Worm (Caenorhabditis elegans) whole organism, L2 larva: ENCODE results near the gene fbxa-95.

ENCODE experiments used
- C34F6.9 ChIP-seq: fragments of 150-350 bp; optimal IDR thresholded peaks from 2 replicates; lab custom pipeline; 2014; ENCODE audit warnings: missing biosample characterization, missing genetic modification characterization
- F13H6.1 ChIP-seq: sonication (generic microtip); optimal IDR thresholded peaks from 2 replicates; lab custom pipeline; 2016; ENCODE audit warnings: missing genetic modification characterization, missing compliant biosample characterization
- R02D3.7 ChIP-seq: fragments of 150-350 bp; optimal IDR thresholded peaks from 2 replicates; lab custom pipeline; 2014; ENCODE audit warnings: missing biosample characterization, missing genetic modification characterization
- Y55F3AM.14 ChIP-seq: fragments of 200-800 bp; sonication (Bioruptor generic); optimal IDR thresholded peaks from 2 replicates; lab custom pipeline; 2018; ENCODE audit warnings: mild to moderate bottlenecking, missing genetic modification characterization, missing compliant biosample characterization
- ZK546.5 ChIP-seq: sonication (generic microtip); optimal IDR thresholded peaks from 2 replicates; lab custom pipeline; 2017; ENCODE audit warnings: missing biosample characterization, missing genetic modification characterization
- alr-1 ChIP-seq: fragments of 150-350 bp; optimal IDR thresholded peaks from 2 replicates; lab custom pipeline; 2014; ENCODE audit warnings: missing biosample characterization, missing genetic modification characterization
- aly-2 ChIP-seq: fragments of 150-350 bp; optimal IDR thresholded peaks from 2 replicates; lab custom pipeline; 2014; ENCODE audit warnings: missing biosample characterization, missing genetic modification characterization
- ama-1 ChIP-seq: fragments of 150-350 bp; optimal IDR thresholded peaks from 2 replicates; lab custom pipeline; 2018; ENCODE audit warnings: inconsistent platforms
- blmp-1 ChIP-seq: sonication (generic microtip); optimal IDR thresholded peaks from 2 replicates; lab custom pipeline; 2017; ENCODE audit warnings: missing genetic modification characterization, mild to moderate bottlenecking, missing compliant biosample characterization, antibody characterized with exemption, moderate library complexity; ENCODE audit not compliant: insufficient read depth
- ceh-82 ChIP-seq: fragments of 150-350 bp; optimal IDR thresholded peaks from 2 replicates; lab custom pipeline; 2014; ENCODE audit warnings: missing biosample characterization, missing genetic modification characterization
- crh-2 ChIP-seq: sonication (generic microtip); optimal IDR thresholded peaks from 2 replicates; lab custom pipeline; 2017; ENCODE audit warnings: missing biosample characterization, missing genetic modification characterization
- dmd-4 ChIP-seq: sonication (generic microtip); optimal IDR thresholded peaks from 2 replicates; lab custom pipeline; 2017; ENCODE audit warnings: missing biosample characterization, missing genetic modification characterization
- elt-1 ChIP-seq: fragments of 150-350 bp; optimal IDR thresholded peaks from 2 replicates; lab custom pipeline; 2014; ENCODE audit warnings: missing biosample characterization, missing genetic modification characterization
- elt-3 ChIP-seq: sonication (generic microtip); optimal IDR thresholded peaks from 2 replicates; lab custom pipeline; 2017; ENCODE audit warnings: missing biosample characterization, missing genetic modification characterization
- fos-1 ChIP-seq: fragments of 150-350 bp; optimal IDR thresholded peaks from 2 replicates; lab custom pipeline; 2014; ENCODE audit warnings: missing biosample characterization, missing genetic modification characterization
- gmeb-1 ChIP-seq: fragments of 150-350 bp; optimal IDR thresholded peaks from 2 replicates; lab custom pipeline; 2014; ENCODE audit warnings: missing biosample characterization, missing genetic modification characterization
- lin-11 ChIP-seq: fragments of 150-350 bp; sonication (generic microtip); optimal IDR thresholded peaks from 2 replicates; lab custom pipeline; 2014; ENCODE audit warnings: missing biosample characterization, missing genetic modification characterization, inconsistent platforms, mixed read lengths
- lin-13 ChIP-seq: fragments of 150-350 bp; optimal IDR thresholded peaks from 2 replicates; lab custom pipeline; 2014; ENCODE audit warnings: missing biosample characterization, missing genetic modification reagents, missing genetic modification characterization
- lin-39 ChIP-seq: fragments of 150-350 bp; optimal IDR thresholded peaks from 2 replicates; lab custom pipeline; 2014; ENCODE audit warnings: missing biosample characterization, missing genetic modification reagents, missing genetic modification characterization
- lsy-2 ChIP-seq, 2 experiments: fragments of 150-350 bp in 1 of 2; sonication (generic microtip) in 1 of 2; optimal IDR thresholded peaks; 2 replicates each; lab custom pipeline; 2014 to 2017; ENCODE audit warnings: missing biosample characterization in 2 of 2, missing genetic modification characterization in 2 of 2
- mab-5 ChIP-seq: fragments of 150-350 bp; optimal IDR thresholded peaks from 2 replicates; lab custom pipeline; 2014; ENCODE audit warnings: missing biosample characterization, missing genetic modification characterization
- mdl-1 ChIP-seq, 2 experiments: fragments of 150-350 bp in 1 of 2; sonication (generic microtip) in 1 of 2; optimal IDR thresholded peaks; 2 replicates each; lab custom pipeline; 2017; ENCODE audit warnings: missing biosample characterization in 2 of 2, missing genetic modification characterization in 2 of 2
- nhr-10 ChIP-seq: sonication (generic microtip); optimal IDR thresholded peaks from 2 replicates; lab custom pipeline; 2017; ENCODE audit warnings: missing biosample characterization, missing genetic modification characterization
- nhr-12 ChIP-seq: fragments of 150-350 bp; optimal IDR thresholded peaks from 2 replicates; lab custom pipeline; 2014; ENCODE audit warnings: missing biosample characterization, missing genetic modification characterization
- nhr-129 ChIP-seq: fragments of 150-350 bp; optimal IDR thresholded peaks from 2 replicates; lab custom pipeline; 2014; ENCODE audit warnings: missing biosample characterization, missing genetic modification characterization
- nhr-25 ChIP-seq: fragments of 150-350 bp; sonication (generic microtip); optimal IDR thresholded peaks from 3 replicates; lab custom pipeline; 2014; ENCODE audit warnings: missing biosample characterization, missing genetic modification characterization
- nhr-6 ChIP-seq: fragments of 150-350 bp; optimal IDR thresholded peaks from 2 replicates; lab custom pipeline; 2014; ENCODE audit warnings: missing biosample characterization, missing genetic modification characterization
- nhr-77 ChIP-seq: fragments of 150-350 bp; optimal IDR thresholded peaks from 2 replicates; lab custom pipeline; 2014; ENCODE audit warnings: missing biosample characterization, missing genetic modification characterization
- peb-1 ChIP-seq: fragments of 150-350 bp; optimal IDR thresholded peaks from 2 replicates; lab custom pipeline; 2014; ENCODE audit warnings: missing biosample characterization, missing genetic modification characterization
- sem-4 ChIP-seq: fragments of 150-350 bp; optimal IDR thresholded peaks from 2 replicates; lab custom pipeline; 2014; ENCODE audit warnings: missing biosample characterization, missing genetic modification reagents, missing genetic modification characterization
- skn-1 ChIP-seq: sonication (generic microtip); optimal IDR thresholded peaks from 2 replicates; lab custom pipeline; 2017; ENCODE audit warnings: missing biosample characterization, missing genetic modification characterization
- sma-3 ChIP-seq: sonication (generic microtip); optimal IDR thresholded peaks from 2 replicates; lab custom pipeline; 2016; ENCODE audit warnings: missing genetic modification reagents, missing genetic modification characterization, missing compliant biosample characterization
- sma-9 ChIP-seq, 2 experiments: fragments of 150-350 bp in 1 of 2; sonication (generic microtip) in 1 of 2; optimal IDR thresholded peaks; 2 replicates each; lab custom pipeline; 2014 to 2016; ENCODE audit warnings: missing genetic modification characterization in 2 of 2, mild to moderate bottlenecking in 1 of 2, missing biosample characterization in 1 of 2, missing compliant biosample characterization in 1 of 2, missing genetic modification reagents in 1 of 2, moderate library complexity in 1 of 2
- unc-39 ChIP-seq: fragments of 150-350 bp; optimal IDR thresholded peaks from 2 replicates; lab custom pipeline; 2014; ENCODE audit warnings: missing biosample characterization, missing genetic modification characterization
- unc-55 ChIP-seq: fragments of 150-350 bp; sonication (generic microtip); optimal IDR thresholded peaks from 3 replicates; lab custom pipeline; 2014; ENCODE audit warnings: missing biosample characterization, missing genetic modification reagents, missing genetic modification characterization
- unc-62 ChIP-seq: fragments of 150-350 bp; optimal IDR thresholded peaks from 2 replicates; lab custom pipeline; 2014; ENCODE audit warnings: missing biosample characterization, missing genetic modification reagents, missing genetic modification characterization
- zag-1 ChIP-seq: fragments of 150-350 bp; optimal IDR thresholded peaks from 2 replicates; lab custom pipeline; 2014; ENCODE audit warnings: missing biosample characterization, missing genetic modification characterization
- ztf-11 ChIP-seq: sonication (generic microtip); optimal IDR thresholded peaks from 2 replicates; lab custom pipeline; 2017; ENCODE audit warnings: missing biosample characterization, missing genetic modification characterization
- ztf-4 ChIP-seq: fragments of 150-350 bp; optimal IDR thresholded peaks from 2 replicates; lab custom pipeline; 2014; ENCODE audit warnings: missing biosample characterization, missing genetic modification characterization

fbxa-95 gene

DNA sequence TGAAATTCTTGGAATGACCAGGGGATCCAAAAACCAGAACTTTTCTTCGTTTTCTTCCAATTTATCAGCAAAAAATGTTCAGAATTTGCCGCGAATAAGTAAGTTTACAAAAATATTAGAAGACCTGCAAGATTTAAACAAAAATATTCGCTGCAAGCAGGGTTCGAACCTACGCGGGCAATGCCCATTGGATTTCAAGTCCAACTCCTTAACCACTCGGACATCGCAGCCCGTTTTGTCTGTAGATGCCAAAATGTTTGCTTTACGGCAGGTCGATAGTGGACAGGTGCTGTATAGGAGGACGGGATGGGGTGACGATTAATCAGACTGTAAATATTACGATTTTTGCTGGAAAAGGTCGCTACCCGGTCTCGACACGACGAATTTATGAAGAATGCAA, 23.5 kb upstream of the fbxa-95 start:
- TF ChIP-seq lin-13 (GFP tag; lab: Kevin White, UChicago) (no peak), ceh-82 (tag; lab: Kevin White, UChicago) (no peak), crh-2 (no peak), nhr-129 (tag; lab: Kevin White, UChicago) (no peak), zag-1 (tag; lab: Kevin White, UChicago) (no peak)

DNA sequence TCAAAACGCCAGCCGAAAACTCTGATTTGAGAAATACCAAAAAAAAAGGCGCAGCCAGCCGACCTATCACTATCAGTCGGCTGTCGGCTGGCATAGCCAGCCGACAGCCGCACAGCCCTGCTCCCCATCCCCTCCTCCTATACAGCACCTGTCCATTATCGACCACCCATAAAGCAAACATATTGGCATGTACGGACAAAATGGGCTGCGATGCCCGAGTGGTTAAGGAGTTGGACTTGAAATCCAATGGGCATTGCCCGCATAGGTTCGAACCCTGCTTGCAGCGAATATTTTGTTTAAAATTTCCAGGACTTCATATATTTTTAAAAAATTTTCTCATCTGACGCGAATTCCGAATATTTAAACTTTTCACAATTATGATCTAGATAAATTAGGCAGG, 20.9 kb upstream of the fbxa-95 start:
- TF ChIP-seq unc-39 (tag; lab: Kevin White, UChicago) (no peak), dmd-4 (no peak), mdl-1 (tag; optimal IDR thresholded peaks at IDR 0.05; lab: Kevin White, UChicago) (no peak), skn-1 (tag; lab: Kevin White, UChicago) (no peak), C34F6.9 (tag; lab: Kevin White, UChicago) (no peak)
- TF ChIP-seq, all 48 proteins: peak for 0

DNA sequence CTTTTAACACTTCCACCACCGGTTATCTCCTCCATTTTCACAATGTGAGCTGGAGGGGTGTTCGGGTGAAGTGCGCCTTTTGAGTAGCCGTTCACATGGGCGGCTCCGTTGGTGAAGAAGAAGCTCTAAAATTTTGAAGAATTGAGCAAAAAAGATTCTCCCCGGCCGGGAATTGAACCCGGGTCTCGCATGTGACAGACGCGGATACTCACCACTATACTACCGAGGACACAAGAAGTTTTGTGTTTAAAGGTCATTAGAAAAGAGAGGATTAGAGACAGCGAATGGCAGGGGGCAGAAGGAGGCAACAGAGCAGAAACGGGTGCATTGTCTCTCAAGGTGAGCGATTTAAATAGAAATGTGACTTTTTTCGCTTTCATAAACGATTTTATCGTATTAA, 19.6 kb upstream of the fbxa-95 start:
- TF ChIP-seq nhr-77 (tag; lab: Kevin White, UChicago) (no peak), mab-5 (tag; lab: Kevin White, UChicago) (no peak), sma-3 (GFP tag; lab: Kevin White, UChicago) (peak; percentile 5), elt-3 (tag; lab: Kevin White, UChicago) (no peak), unc-55 (GFP tag; lab: Kevin White, UChicago) (peak; percentile 13), ama-1 (no peak), Y55F3AM.14 (GFP tag; lab: Kevin White, UChicago) (peak; percentile 33), nhr-12 (no peak), aly-2 (tag; lab: Kevin White, UChicago) (no peak), blmp-1 (tag; lab: Kevin White, UChicago) (no peak), dmd-4 (no peak), ztf-11 (no peak), ZK546.5 (tag; lab: Kevin White, UChicago) (no peak), lin-11 (tag; lab: Kevin White, UChicago) (no peak), nhr-6 (tag; lab: Kevin White, UChicago) (no peak), crh-2 (no peak), C34F6.9 (tag; lab: Kevin White, UChicago) (peak; percentile 25), ceh-82 (tag; lab: Kevin White, UChicago) (no peak), unc-39 (tag; lab: Kevin White, UChicago) (no peak), F13H6.1 (no peak), nhr-25 (tag; lab: Kevin White, UChicago) (no peak), fos-1 (tag; lab: Kevin White, UChicago) (peak; percentile 23), nhr-129 (tag; lab: Kevin White, UChicago) (peak; percentile 58), elt-1 (tag; lab: Kevin White, UChicago) (no peak), unc-62 (GFP tag; lab: Kevin White, UChicago) (no peak), ztf-4 (tag; lab: Kevin White, UChicago) (no peak), gmeb-1 (tag; lab: Kevin White, UChicago) (peak; percentile 56), sma-9 (GFP tag; optimal IDR thresholded peaks at IDR 0.05; lab: Kevin White, UChicago) (peak; percentile 57), sma-9 (tag; optimal IDR thresholded peaks at IDR 0.05; lab: Kevin White, UChicago) (no peak), mdl-1 (tag; optimal IDR thresholded peaks at IDR 0.05; lab: Kevin White, UChicago) (no peak), skn-1 (tag; lab: Kevin White, UChicago) (no peak), zag-1 (tag; lab: Kevin White, UChicago) (no peak), alr-1 (tag; lab: Kevin White, UChicago) (no peak), lin-13 (GFP tag; lab: Kevin White, UChicago) (peak; percentile 59), sem-4 (tag; lab: Kevin White, UChicago) (no peak), nhr-10 (no peak), R02D3.7 (tag; lab: Kevin White, UChicago) (no peak), lsy-2 (tag; optimal IDR thresholded peaks at IDR 0.05; lab: Kevin White, UChicago) (peak; percentile 39 to 44)

DNA sequence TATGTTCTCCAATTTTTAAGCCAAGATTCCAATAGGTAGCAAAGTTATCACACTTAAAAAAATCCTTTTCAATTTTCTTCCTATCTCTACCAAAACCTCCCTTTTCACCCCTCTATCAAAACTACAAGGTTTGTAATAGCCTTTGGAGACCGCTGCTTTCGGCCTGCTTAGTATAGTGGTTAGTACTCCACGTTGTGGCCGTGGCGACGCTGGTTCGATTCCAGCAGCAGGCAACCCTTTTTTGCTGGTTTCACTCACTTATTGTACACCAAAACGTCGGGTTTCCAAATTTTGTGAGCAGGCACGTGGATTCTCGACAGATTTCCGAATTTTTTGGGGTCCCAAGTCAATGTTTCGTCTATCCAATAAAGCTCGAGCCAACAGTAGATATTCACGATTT, 17.4 kb upstream of the fbxa-95 start:
- no peak for TF ChIP-seq skn-1 (tag; lab: Kevin White, UChicago)
- no peak for TF ChIP-seq ama-1
- no peak for TF ChIP-seq dmd-4
- TF ChIP-seq unc-39 (tag; lab: Kevin White, UChicago): no peak
- TF ChIP-seq fos-1 (tag; lab: Kevin White, UChicago): no peak
- TF ChIP-seq crh-2: peak; percentile 37
- TF ChIP-seq nhr-129 (tag; lab: Kevin White, UChicago): peak; percentile 55
- TF ChIP-seq zag-1 (tag; lab: Kevin White, UChicago): no peak
- TF ChIP-seq alr-1 (tag; lab: Kevin White, UChicago): no peak
- no peak for TF ChIP-seq ZK546.5 (tag; lab: Kevin White, UChicago)
- peak; percentile 26 for TF ChIP-seq unc-55 (GFP tag; lab: Kevin White, UChicago)
- no peak for TF ChIP-seq mdl-1 (tag; optimal IDR thresholded peaks at IDR 0.05; lab: Kevin White, UChicago)
- peak; percentile 3 for TF ChIP-seq sma-9 (GFP tag; optimal IDR thresholded peaks at IDR 0.05; lab: Kevin White, UChicago)
- TF ChIP-seq sma-9 (tag; optimal IDR thresholded peaks at IDR 0.05; lab: Kevin White, UChicago): no peak
- TF ChIP-seq peb-1: no peak
- no peak for TF ChIP-seq Y55F3AM.14 (GFP tag; lab: Kevin White, UChicago)
- TF ChIP-seq lin-39 (tag; lab: Kevin White, UChicago): no peak
- peak; percentile 20 for TF ChIP-seq gmeb-1 (tag; lab: Kevin White, UChicago)
- TF ChIP-seq lsy-2 (tag; optimal IDR thresholded peaks at IDR 0.05; lab: Kevin White, UChicago): peak in 1 of 2 experiments; percentile 20
- TF ChIP-seq blmp-1 (tag; lab: Kevin White, UChicago): no peak
- TF ChIP-seq nhr-10: no peak
